Worm (Caenorhabditis elegans): Measurements from ENCODE around the gene cct-4.

The cct-4 gene

ce11 chrII:8326228-8326960, 42.9 kb downstream of the cct-4 start (continued):
- TF ChIP-seq Y53G8AR.9 (GFP tag; conservative IDR thresholded peaks at IDR 0.05) = 0 out of 2 replicates have a peak, but pooled peaks have one; percentile 50
- no peak for TF ChIP-seq aptf-2 (GFP tag; conservative IDR thresholded peaks at IDR 0.05)
- TF ChIP-seq let-607 (tag; optimal IDR thresholded peaks at IDR 0.05) = no peak
- TF ChIP-seq F23B12.7 (tag; optimal IDR thresholded peaks at IDR 0.05; ENCODE audit: insufficient read depth) = no peak
- no peak for TF ChIP-seq ceh-27 (GFP tag; optimal IDR thresholded peaks at IDR 0.05)
- TF ChIP-seq Y79H2A.3 (GFP tag; conservative IDR thresholded peaks at IDR 0.05) = peak; percentile 52; the same call in 1 of the 2 replicates
- no peak for TF ChIP-seq pbrm-1 (GFP tag; IDR thresholded peaks at IDR 0.05)
- no peak for TF ChIP-seq C06A6.2 (GFP tag; conservative IDR thresholded peaks at IDR 0.05)
- TF ChIP-seq F22D6.2 (tag; optimal IDR thresholded peaks at IDR 0.05) = no peak
- TF ChIP-seq tlf-1 (GFP tag; optimal IDR thresholded peaks at IDR 0.05) = peak; percentile 51
- peak; percentile 2 for TF ChIP-seq xnd-1 (tag; optimal IDR thresholded peaks at IDR 0.05)
- TF ChIP-seq lin-54 (GFP tag; optimal IDR thresholded peaks at IDR 0.05) = no peak
- peak; percentile 78 for TF ChIP-seq F49E8.2 (tag; optimal IDR thresholded peaks at IDR 0.05; ENCODE audit: insufficient read depth)
- no peak for TF ChIP-seq mes-4 (tag; optimal IDR thresholded peaks at IDR 0.05)
- TF ChIP-seq madf-3 (GFP tag; IDR thresholded peaks at IDR 0.05) = peak; percentile 85
- TF ChIP-seq ZK185.1 (tag; optimal IDR thresholded peaks at IDR 0.05; ENCODE audit: poor library complexity, severe bottlenecking) = no peak
- TF ChIP-seq hlh-26 (GFP tag; conservative IDR thresholded peaks at IDR 0.05) = no peak
- TF ChIP-seq sptf-2 (GFP tag; optimal IDR thresholded peaks at IDR 0.05) = no peak
- no peak for TF ChIP-seq unc-62 (GFP tag; optimal IDR thresholded peaks at IDR 0.05)
- TF ChIP-seq ets-4 (GFP tag; optimal IDR thresholded peaks at IDR 0.05) = no peak
- no peak for TF ChIP-seq lir-1 (GFP tag; conservative IDR thresholded peaks at IDR 0.05)
- 0 out of 2 replicates have a peak, but pooled peaks have one; percentile 5 for TF ChIP-seq C17E4.6 (GFP tag; IDR thresholded peaks at IDR 0.05)
- TF ChIP-seq hmg-1.2 (GFP tag; IDR thresholded peaks at IDR 0.05) = peak; percentile 10
- TF ChIP-seq somi-1 (GFP tag; optimal IDR thresholded peaks at IDR 0.05) = no peak
- TF ChIP-seq hsf-1 (GFP tag; IDR thresholded peaks at IDR 0.05) = peak; percentile 44; the same call in 1 of the 2 replicates
- TF ChIP-seq die-1 (tag; optimal IDR thresholded peaks at IDR 0.05) = no peak
- no peak for TF ChIP-seq snpc-1.1 (tag; optimal IDR thresholded peaks at IDR 0.05; ENCODE audit: insufficient read depth)
- TF ChIP-seq F55B11.4 (tag; optimal IDR thresholded peaks at IDR 0.05; ENCODE audit: borderline replicate concordance, insufficient read depth) = no peak
- TF ChIP-seq snpc-3.4 (tag; optimal IDR thresholded peaks at IDR 0.05) = peak; percentile 67
- no peak for TF ChIP-seq cebp-1 (GFP tag; IDR thresholded peaks at IDR 0.05)
- TF ChIP-seq cebp-1 (tag; optimal IDR thresholded peaks at IDR 0.05) = peak; percentile 18
- TF ChIP-seq ztf-28 (GFP tag; IDR thresholded peaks at IDR 0.05) = no peak
- TF ChIP-seq rec-8 (tag; optimal IDR thresholded peaks at IDR 0.05) = peak in 1 of 2 experiments; percentile 17
- TF ChIP-seq attf-5 (GFP tag; optimal IDR thresholded peaks at IDR 0.05) = peak; percentile 2
- TF ChIP-seq ztf-25 (GFP tag; IDR thresholded peaks at IDR 0.05) = 0 out of 2 replicates have a peak, but pooled peaks have one; percentile 34
- no peak for TF ChIP-seq egl-18 (GFP tag; IDR thresholded peaks at IDR 0.05)
- TF ChIP-seq ceh-100 (GFP tag; IDR thresholded peaks at IDR 0.05) = no peak
- TF ChIP-seq T07F8.4 (tag; optimal IDR thresholded peaks at IDR 0.05) = no peak
- no peak for TF ChIP-seq zim-3 (tag; optimal IDR thresholded peaks at IDR 0.05)
- TF ChIP-seq nfya-2 (GFP tag; IDR thresholded peaks at IDR 0.05) = no peak
- no peak for TF ChIP-seq B0035.1 (tag; optimal IDR thresholded peaks at IDR 0.05)
- peak; percentile 5 for TF ChIP-seq snpc-4 (GFP tag; optimal IDR thresholded peaks at IDR 0.05)
- peak in 1 of 4 experiments; percentile 17 for TF ChIP-seq snpc-4 (tag; optimal IDR thresholded peaks at IDR 0.05)
- TF ChIP-seq mcd-1 (GFP tag; IDR thresholded peaks at IDR 0.05) = no peak
- TF ChIP-seq egl-44 (GFP tag; IDR thresholded peaks at IDR 0.05) = no peak
- peak; percentile 34 for TF ChIP-seq repo-1 (tag; optimal IDR thresholded peaks at IDR 0.05)

Data from whole organism, young adult.